Fruit fly (Drosophila melanogaster) S2 (cell line): Measurements from ENCODE around the gene Eip78C.

Source experiments
- CG8478 ChIP-seq: fragments of >200 bp; optimal IDR thresholded peaks from 2 replicates; lab custom pipeline; 2018
- CTCF ChIP-seq, 2 experiments: fragments of >200 bp; optimal IDR thresholded peaks; 2 replicates each; lab custom pipeline; 2018

DNA sequence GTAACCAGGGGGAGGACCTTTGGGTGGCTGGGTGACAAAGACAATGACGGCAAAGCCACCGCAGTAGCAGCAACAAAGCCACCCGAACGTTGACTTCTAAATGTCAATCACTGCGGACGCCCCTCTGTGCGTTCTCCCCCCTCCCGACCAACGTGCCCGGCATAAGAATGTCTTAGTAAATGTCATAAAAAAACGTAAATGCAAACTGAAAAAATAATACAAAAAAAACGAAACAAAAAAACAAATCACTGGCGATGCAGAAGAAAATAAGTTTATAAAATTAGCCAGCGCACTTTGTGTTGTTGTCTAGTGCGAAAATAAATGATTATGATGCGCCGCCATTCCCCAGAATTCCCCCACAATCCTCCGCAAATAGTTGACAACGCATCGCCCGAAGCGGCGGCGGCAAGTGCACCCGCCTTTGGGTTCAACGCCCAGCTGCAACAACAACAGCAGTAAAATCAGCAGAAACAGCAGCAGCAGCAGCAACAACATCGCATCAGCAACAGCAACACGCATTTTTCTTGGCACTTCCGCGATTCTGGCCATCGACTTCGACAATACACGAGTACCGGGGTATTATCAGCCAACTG lies 10.6 kb downstream of the Eip78C start:
- TF ChIP-seq CTCF (optimal IDR thresholded peaks at IDR 0.05; lab: Kevin White, UChicago) = no peak
- no peak for TF ChIP-seq CG8478 (lab: Kevin White, UChicago)
